Worm (Caenorhabditis elegans) whole organism, L3 larva: ENCODE results near the gene clec-76.
A peak's percentile ranks its signal among the peaks of the same experiment; 100 is the strongest.

Experiments
- R02D3.7 ChIP-seq: fragments of 150-350 bp; optimal IDR thresholded peaks from 2 replicates; lab custom pipeline; 2014; ENCODE audit warnings: missing biosample characterization, missing genetic modification characterization
- ZK546.5 ChIP-seq: sonication (generic microtip); optimal IDR thresholded peaks from 2 replicates; lab custom pipeline; 2017; ENCODE audit warnings: missing biosample characterization, missing genetic modification characterization
- aly-2 ChIP-seq: fragments of 150-350 bp; optimal IDR thresholded peaks from 2 replicates; lab custom pipeline; 2014; ENCODE audit warnings: missing biosample characterization, missing genetic modification characterization
- ama-1 ChIP-seq: fragments of 150-350 bp; optimal IDR thresholded peaks from 2 replicates; lab custom pipeline; 2018
- ceh-16 ChIP-seq: sonication (generic microtip); optimal IDR thresholded peaks from 2 replicates; lab custom pipeline; 2017; ENCODE audit warnings: missing biosample characterization, missing genetic modification characterization
- ceh-28 ChIP-seq: fragments of 150-350 bp; optimal IDR thresholded peaks from 2 replicates; lab custom pipeline; 2014; ENCODE audit warnings: missing biosample characterization, missing genetic modification reagents, missing genetic modification characterization
- ceh-82 ChIP-seq: fragments of 150-350 bp; optimal IDR thresholded peaks from 2 replicates; lab custom pipeline; 2014; ENCODE audit warnings: missing biosample characterization, missing genetic modification characterization
- egl-27 ChIP-seq: sonication (generic microtip); optimal IDR thresholded peaks from 4 replicates; lab custom pipeline; 2017; ENCODE audit warnings: missing biosample characterization, missing genetic modification reagents, missing genetic modification characterization
- egl-5 ChIP-seq: fragments of 150-350 bp; optimal IDR thresholded peaks from 2 replicates; lab custom pipeline; 2017; ENCODE audit warnings: missing biosample characterization, missing genetic modification reagents, missing genetic modification characterization, inconsistent platforms
- elt-1 ChIP-seq: fragments of 150-350 bp; optimal IDR thresholded peaks from 2 replicates; lab custom pipeline; 2014; ENCODE audit warnings: missing biosample characterization, missing genetic modification characterization
- elt-2 ChIP-seq: sonication (generic microtip); optimal IDR thresholded peaks from 2 replicates; lab custom pipeline; 2016; ENCODE audit warnings: missing genetic modification reagents, mild to moderate bottlenecking, missing genetic modification characterization, missing compliant biosample characterization
- elt-3 ChIP-seq, 3 experiments: fragments of 150-350 bp in 1 of 3; sonication (generic microtip) in 2 of 3; optimal IDR thresholded peaks; 2 replicates in 2 of 3; 4 replicates in 1 of 3; lab custom pipeline; 2014 to 2017; ENCODE audit warnings: missing biosample characterization in 3 of 3, missing genetic modification characterization in 3 of 3
- eor-1 ChIP-seq, 2 experiments: fragments of 150-350 bp; optimal IDR thresholded peaks; 2 replicates each; lab custom pipeline; 2014 to 2018; ENCODE audit warnings: missing biosample characterization in 2 of 2, missing genetic modification characterization in 2 of 2
- fkh-10 ChIP-seq: sonication (generic microtip); optimal IDR thresholded peaks from 2 replicates; lab custom pipeline; 2017; ENCODE audit warnings: missing biosample characterization, missing genetic modification reagents, missing genetic modification characterization
- hmg-11 ChIP-seq: sonication (generic microtip); optimal IDR thresholded peaks from 2 replicates; lab custom pipeline; 2016; ENCODE audit warnings: missing genetic modification characterization, missing compliant biosample characterization
- jun-1 ChIP-seq: fragments of 150-350 bp; optimal IDR thresholded peaks from 2 replicates; lab custom pipeline; 2014; ENCODE audit warnings: missing biosample characterization, missing genetic modification reagents, missing genetic modification characterization
- lin-15B ChIP-seq: fragments of 150-350 bp; optimal IDR thresholded peaks from 2 replicates; lab custom pipeline; 2014; ENCODE audit warnings: missing biosample characterization, missing genetic modification characterization
- lin-39 ChIP-seq: fragments of 150-350 bp; optimal IDR thresholded peaks from 2 replicates; lab custom pipeline; 2018; ENCODE audit warnings: missing biosample characterization, missing genetic modification reagents, missing genetic modification characterization
- lsy-12 ChIP-seq: sonication (generic microtip); optimal IDR thresholded peaks from 2 replicates; lab custom pipeline; 2016; ENCODE audit warnings: mild to moderate bottlenecking, missing genetic modification characterization, missing compliant biosample characterization
- mml-1 ChIP-seq: fragments of 150-350 bp; sonication (generic microtip); optimal IDR thresholded peaks from 3 replicates; lab custom pipeline; 2014; ENCODE audit warnings: missing biosample characterization, missing genetic modification characterization
- nfya-1 ChIP-seq: sonication (generic microtip); optimal IDR thresholded peaks from 2 replicates; lab custom pipeline; 2017; ENCODE audit warnings: missing genetic modification characterization, mild to moderate bottlenecking, missing compliant biosample characterization, antibody characterized with exemption, moderate library complexity; ENCODE audit not compliant: insufficient read depth
- nhr-11 ChIP-seq: fragments of 150-350 bp; optimal IDR thresholded peaks from 2 replicates; lab custom pipeline; 2014; ENCODE audit warnings: missing biosample characterization, missing genetic modification characterization
- nhr-237 ChIP-seq: fragments of 150-350 bp; optimal IDR thresholded peaks from 2 replicates; lab custom pipeline; 2014; ENCODE audit warnings: missing biosample characterization, missing genetic modification characterization
- nhr-25 ChIP-seq: sonication (generic microtip); optimal IDR thresholded peaks from 2 replicates; lab custom pipeline; 2017; ENCODE audit warnings: missing biosample characterization, missing genetic modification characterization
- nhr-28 ChIP-seq: fragments of 150-350 bp; optimal IDR thresholded peaks from 2 replicates; lab custom pipeline; 2014; ENCODE audit warnings: missing biosample characterization, missing genetic modification characterization
- nhr-43 ChIP-seq: sonication (generic microtip); optimal IDR thresholded peaks from 2 replicates; lab custom pipeline; 2016; ENCODE audit warnings: mild to moderate bottlenecking, missing genetic modification characterization, missing compliant biosample characterization; ENCODE audit not compliant: poor library complexity, severe bottlenecking
- nhr-67 ChIP-seq: fragments of 150-350 bp; optimal IDR thresholded peaks from 2 replicates; lab custom pipeline; 2014; ENCODE audit warnings: missing biosample characterization, missing genetic modification characterization
- nhr-76 ChIP-seq: fragments of 150-350 bp; sonication (generic microtip); optimal IDR thresholded peaks from 5 replicates; lab custom pipeline; 2014; ENCODE audit warnings: missing biosample characterization, missing genetic modification characterization
- nhr-77 ChIP-seq: fragments of 150-350 bp; optimal IDR thresholded peaks from 2 replicates; lab custom pipeline; 2014; ENCODE audit warnings: missing biosample characterization, missing genetic modification characterization
- pha-4 ChIP-seq: fragments of 150-350 bp; optimal IDR thresholded peaks from 2 replicates; lab custom pipeline; 2014; ENCODE audit warnings: missing biosample characterization, missing genetic modification reagents, missing genetic modification characterization
- pqm-1 ChIP-seq: fragments of 150-350 bp; optimal IDR thresholded peaks from 2 replicates; lab custom pipeline; 2017; ENCODE audit warnings: missing biosample characterization, missing genetic modification characterization, inconsistent platforms
- sea-2 ChIP-seq: fragments of 150-350 bp; sonication (generic microtip); optimal IDR thresholded peaks from 4 replicates; lab custom pipeline; 2014; ENCODE audit warnings: missing biosample characterization, missing genetic modification reagents, missing genetic modification characterization
- skn-1 ChIP-seq: fragments of 150-350 bp; optimal IDR thresholded peaks from 2 replicates; lab custom pipeline; 2014; ENCODE audit warnings: missing biosample characterization, missing genetic modification characterization
- tbx-2 ChIP-seq: sonication (generic microtip); optimal IDR thresholded peaks from 2 replicates; lab custom pipeline; 2016; ENCODE audit warnings: mild to moderate bottlenecking, missing genetic modification characterization, missing compliant biosample characterization
- zag-1 ChIP-seq: fragments of 150-350 bp; optimal IDR thresholded peaks from 2 replicates; lab custom pipeline; 2014; ENCODE audit warnings: missing biosample characterization, missing genetic modification characterization
- ztf-11 ChIP-seq: fragments of 150-350 bp; optimal IDR thresholded peaks from 2 replicates; lab custom pipeline; 2014; ENCODE audit warnings: missing biosample characterization, missing genetic modification characterization

Gene clec-76

ce11 chrIV:3965013-3965412, at the start of gene clec-76:
Gene clec-76, plus strand, starts transcription at chrIV:3965246.
- peak; percentile 63 for TF ChIP-seq elt-2 (tag; lab: Kevin White, UChicago)
- TF ChIP-seq lsy-12 (tag; lab: Kevin White, UChicago): no peak
- no peak for TF ChIP-seq eor-1 (tag; optimal IDR thresholded peaks at IDR 0.05; lab: Kevin White, UChicago)
- peak; percentile 25 for TF ChIP-seq pqm-1 (tag; lab: Kevin White, UChicago)
- no peak for TF ChIP-seq nhr-43 (tag; lab: Kevin White, UChicago)

- TF ChIP-seq nhr-67 (tag; lab: Kevin White, UChicago) (no peak), nfya-1 (tag; lab: Kevin White, UChicago) (no peak), eor-1 (tag; optimal IDR thresholded peaks at IDR 0.05; lab: Kevin White, UChicago) (no peak), elt-3 (tag; optimal IDR thresholded peaks at IDR 0.05; lab: Kevin White, UChicago) (no peak), ceh-28 (no peak), elt-2 (tag; lab: Kevin White, UChicago) (no peak), pha-4 (no peak), nhr-43 (tag; lab: Kevin White, UChicago) (no peak), skn-1 (no peak), fkh-10 (no peak)
These were observed 49.8 kb upstream of the clec-76 start, which contains the start of gene srz-20 for ce11 chrIV:3915296-3915695. Gene srz-20, plus strand, starts transcription at chrIV:3915596.

- TF ChIP-seq ceh-16 (no peak), R02D3.7 (tag; lab: Kevin White, UChicago) (no peak), aly-2 (tag; lab: Kevin White, UChicago) (no peak), eor-1 (tag; optimal IDR thresholded peaks at IDR 0.05; lab: Kevin White, UChicago) (no peak), hmg-11 (tag; lab: Kevin White, UChicago) (no peak), nhr-43 (tag; lab: Kevin White, UChicago) (no peak), lin-15B (tag; lab: Kevin White, UChicago) (no peak), ZK546.5 (tag; lab: Kevin White, UChicago) (no peak), ama-1 (lab: Kevin White, UChicago) (no peak), sea-2 (GFP tag; lab: Kevin White, UChicago) (no peak), egl-27 (no peak), egl-5 (no peak), ztf-11 (no peak), ceh-82 (tag; lab: Kevin White, UChicago) (no peak), mml-1 (no peak), nhr-77 (tag; lab: Kevin White, UChicago) (no peak)
These were observed 47.6 kb upstream of the clec-76 start, which contains the start of gene F56D6.14 for ce11 chrIV:3917405-3917804. Gene F56D6.14, plus strand, starts transcription at chrIV:3917705.

ce11 chrIV:3918160-3918559, 46.9 kb upstream of the clec-76 start, which contains the start of gene F56D6.23:
Gene F56D6.23, plus strand, starts transcription at chrIV:3918460.
- no peak for TF ChIP-seq hmg-11 (tag; lab: Kevin White, UChicago)
- no peak for TF ChIP-seq egl-5
- no peak for TF ChIP-seq nhr-43 (tag; lab: Kevin White, UChicago)
- no peak for TF ChIP-seq elt-3 (tag; optimal IDR thresholded peaks at IDR 0.05; lab: Kevin White, UChicago)
- TF ChIP-seq jun-1 (tag; lab: Kevin White, UChicago): no peak
- TF ChIP-seq lin-39: no peak
- TF ChIP-seq pha-4: no peak
- TF ChIP-seq ceh-16: no peak
- no peak for TF ChIP-seq nhr-28 (tag; lab: Kevin White, UChicago)
- TF ChIP-seq lsy-12 (tag; lab: Kevin White, UChicago): no peak
- TF ChIP-seq ceh-82 (tag; lab: Kevin White, UChicago): no peak
- TF ChIP-seq sea-2 (GFP tag; lab: Kevin White, UChicago): no peak
- no peak for TF ChIP-seq elt-1
- TF ChIP-seq ztf-11: no peak
- TF ChIP-seq nhr-76: no peak
- TF ChIP-seq, all 47 proteins: peak for 0

ce11 chrIV:3919506-3919905, 45.5 kb upstream of the clec-76 start, which contains the start of gene srz-19:
Gene srz-19, plus strand, starts transcription at chrIV:3919806.
- TF ChIP-seq nhr-237 (no peak), nhr-11 (tag; lab: Kevin White, UChicago) (no peak), ceh-28 (no peak), skn-1 (no peak), ztf-11 (no peak), tbx-2 (no peak), pha-4 (no peak), hmg-11 (tag; lab: Kevin White, UChicago) (no peak), mml-1 (no peak), nhr-25 (tag; lab: Kevin White, UChicago) (no peak), zag-1 (tag; lab: Kevin White, UChicago) (no peak), eor-1 (tag; optimal IDR thresholded peaks at IDR 0.05; lab: Kevin White, UChicago) (no peak)
